Fruit fly (Drosophila melanogaster) whole organism, pupa: ENCODE data around the gene CG9743.

Experiments
- CG10348 ChIP-seq: fragments of 200-800 bp; sonication (Bioruptor generic); IDR thresholded peaks from 2 replicates; pipeline ENCODE4 v1.3.6; 2022; ENCODE audit warnings: missing biosample characterization, missing genetic modification characterization
- CG12605 ChIP-seq: fragments of 200-800 bp; sonication (Bioruptor generic); IDR thresholded peaks from 2 replicates; pipeline ENCODE4 v1.3.6; 2022; ENCODE audit warnings: missing biosample characterization, missing genetic modification characterization
- CG13204 ChIP-seq: fragments of 200-800 bp; sonication (Bioruptor generic); optimal IDR thresholded peaks from 2 replicates; lab custom pipeline; 2018; ENCODE audit warnings: missing biosample characterization, mild to moderate bottlenecking, missing genetic modification characterization, moderate library complexity
- CG14655 ChIP-seq: fragments of 200-800 bp; sonication (Bioruptor generic); optimal IDR thresholded peaks from 3 replicates; lab custom pipeline; 2017; ENCODE audit warnings: mild to moderate bottlenecking, missing biosample characterization, missing genetic modification reagents, missing genetic modification characterization
- CG15710 ChIP-seq: fragments of 200-800 bp; sonication (Bioruptor generic); optimal IDR thresholded peaks from 2 replicates; lab custom pipeline; 2018; ENCODE audit warnings: missing biosample characterization, mild to moderate bottlenecking, missing genetic modification characterization, moderate library complexity
- CG17806 ChIP-seq: fragments of 200-800 bp; sonication (Bioruptor generic); optimal IDR thresholded peaks from 2 replicates; lab custom pipeline; 2018; ENCODE audit warnings: missing biosample characterization, mild to moderate bottlenecking, missing genetic modification characterization, moderate library complexity
- CG32121 ChIP-seq: fragments of 200-800 bp; sonication (Bioruptor generic); IDR thresholded peaks from 2 replicates; pipeline ENCODE4 v1.3.6; 2022; ENCODE audit warnings: missing biosample characterization, missing genetic modification characterization
- CG34367 ChIP-seq: fragments of 200-800 bp; sonication (Bioruptor generic); optimal IDR thresholded peaks from 2 replicates; lab custom pipeline; 2018; ENCODE audit warnings: missing biosample characterization, mild to moderate bottlenecking, missing genetic modification characterization
- CG4496 ChIP-seq: fragments of 200-800 bp; sonication (Bioruptor generic); IDR thresholded peaks from 3 replicates; pipeline ENCODE4 v1.3.6; 2022; ENCODE audit warnings: missing biosample characterization, missing genetic modification characterization
- CG8159 ChIP-seq: fragments of 200-800 bp; sonication (Bioruptor generic); optimal IDR thresholded peaks from 3 replicates; lab custom pipeline; 2018; ENCODE audit warnings: missing biosample characterization, mild to moderate bottlenecking, missing genetic modification characterization, moderate library complexity
- CG8301 ChIP-seq: fragments of 200-800 bp; sonication (Bioruptor generic); optimal IDR thresholded peaks from 2 replicates; lab custom pipeline; 2018; ENCODE audit warnings: missing biosample characterization, mild to moderate bottlenecking, missing genetic modification characterization
- CG9948 ChIP-seq: fragments of 200-800 bp; sonication (Bioruptor generic); optimal IDR thresholded peaks from 2 replicates; lab custom pipeline; 2018; ENCODE audit warnings: missing biosample characterization, mild to moderate bottlenecking, missing genetic modification characterization, moderate library complexity
- D1 ChIP-seq: fragments of 200-800 bp; sonication (Bioruptor generic); optimal IDR thresholded peaks from 2 replicates; lab custom pipeline; 2018; ENCODE audit warnings: missing biosample characterization, mild to moderate bottlenecking, missing genetic modification characterization, moderate library complexity
- EcR ChIP-seq: fragments of 200-800 bp; sonication (Bioruptor generic); optimal IDR thresholded peaks from 3 replicates; lab custom pipeline; 2019; ENCODE audit warnings: missing biosample characterization, missing genetic modification characterization, mild to moderate bottlenecking, moderate library complexity, missing genetic modification reagents
- Ets98B ChIP-seq: fragments of 200-800 bp; sonication (Bioruptor generic); IDR thresholded peaks from 2 replicates; pipeline ENCODE4 v1.3.6; 2022; ENCODE audit warnings: missing biosample characterization, missing genetic modification characterization
- Pif1A ChIP-seq: fragments of 200-800 bp; sonication (Bioruptor generic); optimal IDR thresholded peaks from 3 replicates; lab custom pipeline; 2016; ENCODE audit warnings: missing biosample characterization, missing genetic modification characterization
- Pif1B ChIP-seq: fragments of 200-800 bp; sonication (Bioruptor generic); optimal IDR thresholded peaks from 3 replicates; lab custom pipeline; 2016; ENCODE audit warnings: missing biosample characterization, missing genetic modification characterization
- Snoo ChIP-seq: fragments of 200-800 bp; sonication (Bioruptor generic); optimal IDR thresholded peaks from 3 replicates; lab custom pipeline; 2017; ENCODE audit warnings: missing biosample characterization, mild to moderate bottlenecking, missing genetic modification characterization, inconsistent platforms
- fd96Ca ChIP-seq: fragments of 200-800 bp; sonication (Bioruptor generic); IDR thresholded peaks from 3 replicates; pipeline ENCODE4 v1.3.6; 2022; ENCODE audit warnings: missing biosample characterization, missing genetic modification characterization
- gl ChIP-seq: fragments of 200-800 bp; sonication (Bioruptor generic); optimal IDR thresholded peaks from 2 replicates; lab custom pipeline; 2018; ENCODE audit warnings: missing biosample characterization, mild to moderate bottlenecking, missing genetic modification characterization
- rn ChIP-seq: fragments of 200-800 bp; sonication (Bioruptor generic); IDR thresholded peaks from 2 replicates; pipeline ENCODE4 v1.3.6; 2022; ENCODE audit warnings: missing biosample characterization, missing genetic modification characterization

CG9743 gene

dm6 chr3R:30245739-30246589 lies 43.2 kb upstream of the CG9743 start:
- TF ChIP-seq D1 (tag; lab: Kevin White, UChicago) (no peak), CG8159 (tag; lab: Kevin White, UChicago) (peak; percentile 13), CG4496 (no peak), fd96Ca (GFP tag; lab: Robert Waterston, UW) (no peak), rn (no peak), CG12605 (no peak), CG9948 (tag; lab: Kevin White, UChicago) (no peak), CG15710 (peak; percentile 7), gl (tag; lab: Kevin White, UChicago) (no peak), CG14655 (GFP tag; lab: Kevin White, UChicago) (no peak), CG17806 (tag; lab: Kevin White, UChicago) (no peak), EcR (no peak), CG34367 (tag; lab: Kevin White, UChicago) (no peak), CG10348 (GFP tag; lab: Robert Waterston, UW) (no peak), Snoo (tag; lab: Kevin White, UChicago) (no peak)

- TF ChIP-seq fd96Ca (GFP tag; lab: Robert Waterston, UW) (peak; percentile 71), CG10348 (GFP tag; lab: Robert Waterston, UW) (no peak), CG8159 (tag; lab: Kevin White, UChicago) (peak; percentile 36), D1 (tag; lab: Kevin White, UChicago) (no peak), gl (tag; lab: Kevin White, UChicago) (peak; percentile 90), Pif1B (GFP tag; lab: Kevin White, UChicago) (peak; percentile 78), CG32121 (GFP tag; lab: Robert Waterston, UW) (peak; percentile 68), CG13204 (GFP tag; lab: Kevin White, UChicago) (peak; percentile 80), CG12605 (peak; percentile 85), CG9948 (tag; lab: Kevin White, UChicago) (peak; percentile 19), CG4496 (peak; percentile 85), Pif1A (peak; percentile 76), CG17806 (tag; lab: Kevin White, UChicago) (peak; percentile 41), CG8301 (peak; percentile 79), CG14655 (GFP tag; lab: Kevin White, UChicago) (peak; percentile 82), Snoo (tag; lab: Kevin White, UChicago) (peak; percentile 91), CG34367 (tag; lab: Kevin White, UChicago) (peak; percentile 46), CG15710 (peak; percentile 22), rn (no peak), EcR (peak; percentile 88), Ets98B (GFP tag; lab: Robert Waterston, UW) (peak; percentile 81)
Measured at dm6 chr3R:30243262-30243815, 40.5 kb upstream of the CG9743 start, which contains the start of gene CG9737. CG9737 (minus strand) TSS chr3R:30243312.

- TF ChIP-seq Pif1A = no peak
- TF ChIP-seq, all 21 proteins: peak for 0
Measured at dm6 chr3R:30240245-30240644, 37.4 kb upstream of the CG9743 start.

dm6 chr3R:30237634-30238033 lies 34.8 kb upstream of the CG9743 start, which contains the start of gene CG43448:
CG43448 (minus strand) TSS chr3R:30237734.
- TF ChIP-seq CG8159 (tag; lab: Kevin White, UChicago) (no peak), fd96Ca (GFP tag; lab: Robert Waterston, UW) (no peak), CG32121 (GFP tag; lab: Robert Waterston, UW) (no peak), Pif1B (GFP tag; lab: Kevin White, UChicago) (no peak), CG9948 (tag; lab: Kevin White, UChicago) (no peak), CG4496 (no peak), CG34367 (tag; lab: Kevin White, UChicago) (no peak), CG8301 (no peak), Snoo (tag; lab: Kevin White, UChicago) (no peak), Ets98B (GFP tag; lab: Robert Waterston, UW) (no peak), CG10348 (GFP tag; lab: Robert Waterston, UW) (no peak), CG17806 (tag; lab: Kevin White, UChicago) (no peak)

dm6 chr3R:30236994-30237393 lies 34.2 kb upstream of the CG9743 start:
- TF ChIP-seq CG10348 (GFP tag; lab: Robert Waterston, UW) (no peak), CG13204 (GFP tag; lab: Kevin White, UChicago) (no peak), CG17806 (tag; lab: Kevin White, UChicago) (no peak), CG15710 (no peak), CG8159 (tag; lab: Kevin White, UChicago) (no peak), CG34367 (tag; lab: Kevin White, UChicago) (no peak), CG9948 (tag; lab: Kevin White, UChicago) (no peak), Snoo (tag; lab: Kevin White, UChicago) (no peak), gl (tag; lab: Kevin White, UChicago) (no peak), Pif1B (GFP tag; lab: Kevin White, UChicago) (no peak)
- TF ChIP-seq, all 21 proteins: peak for 0

dm6 chr3R:30235253-30235652 lies 32.5 kb upstream of the CG9743 start:
- TF ChIP-seq CG8159 (tag; lab: Kevin White, UChicago) (no peak), CG8301 (no peak), EcR (no peak), CG32121 (GFP tag; lab: Robert Waterston, UW) (no peak), CG17806 (tag; lab: Kevin White, UChicago) (no peak), CG12605 (no peak), CG15710 (no peak)
